Fruit fly (Drosophila melanogaster) whole organism, embryonic: ENCODE measurements around the gene CheB38b.

ENCODE experiments used
- Ada2b ChIP-seq: fragments of 200-800 bp; sonication (Bioruptor generic); IDR thresholded peaks from 2 replicates; pipeline ENCODE4 v1.3.6; 2022; ENCODE audit warnings: missing biosample characterization, missing genetic modification characterization
- Asciz ChIP-seq: fragments of 200-800 bp; sonication (Bioruptor generic); optimal IDR thresholded peaks from 2 replicates; lab custom pipeline; 2017; ENCODE audit warnings: missing biosample characterization, mild to moderate bottlenecking, missing genetic modification characterization, missing genetic modification reagents
- Atf3 ChIP-seq: fragments of 200-800 bp; sonication (Bioruptor generic); optimal IDR thresholded peaks from 3 replicates; lab custom pipeline; 2016; ENCODE audit warnings: missing biosample characterization, missing genetic modification characterization
- CG10274 ChIP-seq: fragments of 200-800 bp; sonication (Bioruptor generic); optimal IDR thresholded peaks from 3 replicates; lab custom pipeline; 2017; ENCODE audit warnings: missing biosample characterization, mild to moderate bottlenecking, missing genetic modification characterization
- CG12299 ChIP-seq: fragments of 200-800 bp; sonication (Bioruptor generic); optimal IDR thresholded peaks from 2 replicates; lab custom pipeline; 2018; ENCODE audit warnings: missing biosample characterization, mild to moderate bottlenecking, missing genetic modification characterization
- CG1233 ChIP-seq: fragments of 200-800 bp; sonication (Bioruptor generic); optimal IDR thresholded peaks from 4 replicates; lab custom pipeline; 2018; ENCODE audit warnings: missing biosample characterization, mild to moderate bottlenecking, missing genetic modification characterization
- CG13123 ChIP-seq: fragments of 200-800 bp; sonication (Bioruptor generic); optimal IDR thresholded peaks from 2 replicates; lab custom pipeline; 2016; ENCODE audit warnings: missing biosample characterization, missing genetic modification characterization
- CG13296 ChIP-seq: fragments of 200-800 bp; sonication (Bioruptor generic); optimal IDR thresholded peaks from 3 replicates; lab custom pipeline; 2018; ENCODE audit warnings: missing biosample characterization, mild to moderate bottlenecking, missing genetic modification characterization
- CG15269 ChIP-seq: fragments of 200-800 bp; sonication (Bioruptor generic); optimal IDR thresholded peaks from 2 replicates; lab custom pipeline; 2018; ENCODE audit warnings: missing biosample characterization, mild to moderate bottlenecking, missing genetic modification characterization, moderate library complexity
- CG1603 ChIP-seq: fragments of 200-800 bp; sonication (Bioruptor generic); optimal IDR thresholded peaks from 2 replicates; lab custom pipeline; 2019; ENCODE audit warnings: missing biosample characterization, mild to moderate bottlenecking, missing genetic modification characterization, moderate library complexity
- CG16779 ChIP-seq: fragments of 200-800 bp; sonication (Bioruptor generic); IDR thresholded peaks from 2 replicates; pipeline ENCODE4 v1.3.6; 2022; ENCODE audit warnings: missing biosample characterization, missing genetic modification characterization
- CG17186 ChIP-seq: fragments of 200-800 bp; sonication (Bioruptor generic); optimal IDR thresholded peaks from 3 replicates; lab custom pipeline; 2017; ENCODE audit warnings: missing biosample characterization, missing genetic modification reagents, missing genetic modification characterization
- CG18011 ChIP-seq: fragments of 200-800 bp; sonication (Bioruptor generic); optimal IDR thresholded peaks from 2 replicates; lab custom pipeline; 2017; ENCODE audit warnings: missing biosample characterization, missing genetic modification characterization, mild to moderate bottlenecking, moderate library complexity, missing genotype
- CG18599 ChIP-seq: fragments of 200-800 bp; sonication (Bioruptor generic); optimal IDR thresholded peaks from 3 replicates; lab custom pipeline; 2017; ENCODE audit warnings: missing biosample characterization, missing genetic modification characterization, mild to moderate bottlenecking, moderate library complexity, missing genetic modification reagents
- CG2129 ChIP-seq: fragments of 200-800 bp; sonication (Bioruptor generic); IDR thresholded peaks from 2 replicates; pipeline ENCODE4 v1.3.6; 2022; ENCODE audit warnings: missing biosample characterization, missing genetic modification characterization; ENCODE audit not compliant: partially characterized antibody
- CG4707 ChIP-seq: fragments of 200-800 bp; sonication (Bioruptor generic); optimal IDR thresholded peaks from 2 replicates; lab custom pipeline; 2018; ENCODE audit warnings: missing biosample characterization, mild to moderate bottlenecking, missing genetic modification characterization, moderate library complexity
- CG6272 ChIP-seq: fragments of 200-800 bp; sonication (Bioruptor generic); IDR thresholded peaks from 2 replicates; pipeline ENCODE4 v1.3.6; 2022; ENCODE audit warnings: missing biosample characterization, missing genetic modification characterization
- CG7357 ChIP-seq: fragments of 200-800 bp; sonication (Bioruptor generic); IDR thresholded peaks from 3 replicates; pipeline ENCODE4 v1.3.6; 2022; ENCODE audit warnings: missing biosample characterization, missing genetic modification characterization
- CG7745 ChIP-seq: fragments of 200-800 bp; sonication (Bioruptor generic); optimal IDR thresholded peaks from 2 replicates; lab custom pipeline; 2018; ENCODE audit warnings: missing biosample characterization, mild to moderate bottlenecking, missing genetic modification characterization, moderate library complexity
- Camta ChIP-seq: fragments of 200-800 bp; sonication (Bioruptor generic); optimal IDR thresholded peaks from 2 replicates; lab custom pipeline; 2016; ENCODE audit warnings: missing biosample characterization, missing genetic modification characterization
- Dad ChIP-seq: fragments of 200-800 bp; sonication (Bioruptor generic); optimal IDR thresholded peaks from 3 replicates; lab custom pipeline; 2016; ENCODE audit warnings: missing biosample characterization, missing genetic modification characterization
- Deaf1 ChIP-seq: fragments of 200-800 bp; optimal IDR thresholded peaks from 3 replicates; lab custom pipeline; 2019; ENCODE audit warnings: missing biosample characterization, mild to moderate bottlenecking, missing genetic modification characterization, moderate library complexity
- Dref ChIP-seq: fragments of 200-800 bp; sonication (Bioruptor generic); IDR thresholded peaks from 2 replicates; pipeline ENCODE4 v1.3.6; 2022; ENCODE audit warnings: missing biosample characterization, missing genetic modification characterization
- HLH54F ChIP-seq: fragments of 200-800 bp; sonication (Bioruptor generic); optimal IDR thresholded peaks from 3 replicates; lab custom pipeline; 2016; ENCODE audit warnings: missing biosample characterization, missing genetic modification characterization
- Hand ChIP-seq: fragments of 200-800 bp; sonication (Bioruptor generic); optimal IDR thresholded peaks from 2 replicates; lab custom pipeline; 2017; ENCODE audit warnings: mild to moderate bottlenecking, missing biosample characterization, missing genetic modification reagents, missing genetic modification characterization
- Hey ChIP-seq: fragments of 200-800 bp; sonication (Bioruptor generic); optimal IDR thresholded peaks from 3 replicates; lab custom pipeline; 2018; ENCODE audit warnings: missing biosample characterization, mild to moderate bottlenecking, missing genetic modification characterization
- Hsf ChIP-seq: fragments of 200-800 bp; sonication (Bioruptor generic); optimal IDR thresholded peaks from 3 replicates; lab custom pipeline; 2016; ENCODE audit warnings: missing biosample characterization, missing genetic modification characterization
- Med ChIP-seq: fragments of 200-800 bp; sonication (Bioruptor generic); peaks from one replicate; lab custom pipeline; 2016; ENCODE audit warnings: missing biosample characterization, missing genetic modification characterization, mild to moderate bottlenecking, inconsistent platforms, moderate library complexity
- Nf-YC ChIP-seq: fragments of 200-800 bp; optimal IDR thresholded peaks from 3 replicates; lab custom pipeline; 2019; ENCODE audit warnings: missing biosample characterization, mild to moderate bottlenecking, missing genetic modification characterization, moderate library complexity
- Oli ChIP-seq: fragments of 200-800 bp; sonication (Bioruptor generic); optimal IDR thresholded peaks from 2 replicates; lab custom pipeline; 2018; ENCODE audit warnings: missing biosample characterization, mild to moderate bottlenecking, missing genetic modification characterization, moderate library complexity
- Pdp1 ChIP-seq, 2 experiments: fragments of 200-800 bp; sonication (Bioruptor generic); optimal IDR thresholded peaks; 3 replicates each; lab custom pipeline; 2016; ENCODE audit warnings: missing biosample characterization in 2 of 2, missing genetic modification characterization in 2 of 2, mild to moderate bottlenecking in 1 of 2, moderate library complexity in 1 of 2
- Ssrp ChIP-seq: fragments of 200-800 bp; sonication (Bioruptor generic); optimal IDR thresholded peaks from 2 replicates; lab custom pipeline; 2018; ENCODE audit warnings: missing biosample characterization, mild to moderate bottlenecking, missing genetic modification characterization, moderate library complexity
- Vsx1 ChIP-seq: fragments of 200-800 bp; sonication (Bioruptor generic); optimal IDR thresholded peaks from 2 replicates; lab custom pipeline; 2017; ENCODE audit warnings: missing biosample characterization, mild to moderate bottlenecking, missing genetic modification characterization, missing genetic modification reagents
- ase ChIP-seq: fragments of 200-800 bp; sonication (Bioruptor generic); IDR thresholded peaks from 3 replicates; pipeline ENCODE4 v1.3.6; 2022; ENCODE audit warnings: missing biosample characterization, missing genetic modification characterization
- az2 ChIP-seq: fragments of 200-800 bp; sonication (Bioruptor generic); optimal IDR thresholded peaks from 3 replicates; lab custom pipeline; 2016; ENCODE audit warnings: missing biosample characterization, missing genetic modification characterization
- cas ChIP-seq: fragments of 200-800 bp; sonication (Bioruptor generic); IDR thresholded peaks from 2 replicates; pipeline ENCODE4 v1.3.6; 2022; ENCODE audit warnings: missing biosample characterization, missing genetic modification characterization
- disco-r ChIP-seq: fragments of 200-800 bp; sonication (Bioruptor generic); optimal IDR thresholded peaks from 2 replicates; lab custom pipeline; 2016; ENCODE audit warnings: missing biosample characterization, missing genetic modification characterization
- ems ChIP-seq: fragments of 200-800 bp; sonication (Bioruptor generic); optimal IDR thresholded peaks from 3 replicates; lab custom pipeline; 2016; ENCODE audit warnings: missing biosample characterization, missing genetic modification characterization
- en ChIP-seq: fragments of 200-800 bp; sonication (Bioruptor generic); optimal IDR thresholded peaks from 2 replicates; lab custom pipeline; 2016; ENCODE audit warnings: missing biosample characterization, missing genetic modification characterization
- gem ChIP-seq: fragments of 200-800 bp; sonication (Bioruptor generic); optimal IDR thresholded peaks from 2 replicates; lab custom pipeline; 2019; ENCODE audit warnings: missing biosample characterization, mild to moderate bottlenecking, missing genetic modification characterization, moderate library complexity
- grn ChIP-seq: fragments of 200-800 bp; sonication (Bioruptor generic); optimal IDR thresholded peaks from 3 replicates; lab custom pipeline; 2017; ENCODE audit warnings: missing biosample characterization, missing genetic modification characterization
- ken ChIP-seq: fragments of 200-800 bp; sonication (Bioruptor generic); IDR thresholded peaks from 3 replicates; pipeline ENCODE4 v1.3.6; 2022; ENCODE audit warnings: missing biosample characterization, missing genetic modification characterization
- org-1 ChIP-seq: fragments of 200-800 bp; sonication (Bioruptor generic); optimal IDR thresholded peaks from 2 replicates; lab custom pipeline; 2017; ENCODE audit warnings: missing biosample characterization, missing genetic modification characterization
- prd ChIP-seq, 3 experiments: fragments of >200 bp in 2 of 3; fragments of 200-800 bp in 1 of 3; sonication (Bioruptor generic) in 1 of 3; optimal IDR thresholded peaks in 2 of 3; IDR thresholded peaks in 1 of 3; 2 replicates in 2 of 3; 3 replicates in 1 of 3; pipeline versions ENCODE4 v1.3.6 to Lab custom; 2017 to 2022; ENCODE audit warnings: missing biosample characterization in 1 of 3, missing genetic modification characterization in 1 of 3
- pros ChIP-seq: fragments of 200-800 bp; sonication (Bioruptor generic); optimal IDR thresholded peaks from 3 replicates; lab custom pipeline; 2019; ENCODE audit warnings: missing biosample characterization, mild to moderate bottlenecking, missing genetic modification characterization, moderate library complexity
- schlank ChIP-seq: fragments of 200-800 bp; sonication (Bioruptor generic); optimal IDR thresholded peaks from 2 replicates; lab custom pipeline; 2018; ENCODE audit warnings: missing biosample characterization, mild to moderate bottlenecking, missing genetic modification characterization
- sd ChIP-seq: fragments of 200-800 bp; sonication (Bioruptor generic); optimal IDR thresholded peaks from 3 replicates; lab custom pipeline; 2018; ENCODE audit warnings: missing biosample characterization, mild to moderate bottlenecking, missing genetic modification characterization, moderate library complexity
- sim ChIP-seq: fragments of 200-800 bp; sonication (Bioruptor generic); IDR thresholded peaks from 2 replicates; pipeline ENCODE4 v1.3.6; 2022; ENCODE audit warnings: missing biosample characterization, missing genetic modification characterization
- trem ChIP-seq: fragments of 200-800 bp; optimal IDR thresholded peaks from 3 replicates; lab custom pipeline; 2019; ENCODE audit warnings: missing biosample characterization, mild to moderate bottlenecking, missing genetic modification characterization, moderate library complexity
- unpg ChIP-seq: fragments of 200-800 bp; sonication (Bioruptor generic); optimal IDR thresholded peaks from 3 replicates; lab custom pipeline; 2018; ENCODE audit warnings: missing biosample characterization, mild to moderate bottlenecking, missing genetic modification characterization, moderate library complexity
- wdn ChIP-seq: fragments of 200-800 bp; sonication (Bioruptor generic); IDR thresholded peaks from 2 replicates; pipeline ENCODE4 v1.3.6; 2022; ENCODE audit warnings: missing biosample characterization, missing genetic modification characterization

The CheB38b gene

dm6 chr2L:20793881-20794280 lies 23.2 kb downstream of the CheB38b start (continued):
- no peak for TF ChIP-seq HLH54F (GFP tag; lab: Kevin White, UChicago)
- no peak for TF ChIP-seq Ssrp (tag; lab: Kevin White, UChicago)
- TF ChIP-seq sd: no peak
- TF ChIP-seq cas (GFP tag; lab: Robert Waterston, UW): no peak
- no peak for TF ChIP-seq CG10274 (GFP tag; lab: Kevin White, UChicago)
- no peak for TF ChIP-seq Dref
- no peak for TF ChIP-seq CG15269 (tag; lab: Kevin White, UChicago)
- TF ChIP-seq Oli (tag; lab: Kevin White, UChicago): no peak
- no peak for TF ChIP-seq CG18599 (GFP tag; lab: Kevin White, UChicago)
- TF ChIP-seq org-1 (GFP tag; lab: Kevin White, UChicago): no peak
- TF ChIP-seq CG13296 (GFP tag; lab: Kevin White, UChicago): no peak
- TF ChIP-seq CG13123: no peak
- no peak for TF ChIP-seq Ada2b (GFP tag; lab: Robert Waterston, UW)
- no peak for TF ChIP-seq Hsf (GFP tag; lab: Kevin White, UChicago)
- TF ChIP-seq CG2129: no peak
- no peak for TF ChIP-seq Atf3
- no peak for TF ChIP-seq ems (GFP tag; lab: Kevin White, UChicago)
- TF ChIP-seq ken (GFP tag; lab: Robert Waterston, UW): peak; percentile 28; the same call in 1 of the 3 replicates
- no peak for TF ChIP-seq Nf-YC
- TF ChIP-seq Hey: no peak
- no peak for TF ChIP-seq prd (optimal IDR thresholded peaks at IDR 0.05; lab: Kevin White, UChicago)
- no peak for TF ChIP-seq prd (GFP tag; IDR thresholded peaks at IDR 0.05; lab: Robert Waterston, UW)
- no peak for TF ChIP-seq sim (GFP tag; lab: Robert Waterston, UW)
- TF ChIP-seq CG7357: 0 out of 3 replicates have a peak, but pooled peaks have one; percentile 21
- TF ChIP-seq grn: no peak
- TF ChIP-seq gem (tag; lab: Kevin White, UChicago): no peak
- no peak for TF ChIP-seq CG1603 (tag; lab: Kevin White, UChicago)
- TF ChIP-seq Pdp1 (GFP tag; optimal IDR thresholded peaks at IDR 0.05; lab: Kevin White, UChicago): no peak
- peak; percentile 93 for TF ChIP-seq Med
- no peak for TF ChIP-seq schlank (tag; lab: Kevin White, UChicago)
- TF ChIP-seq Deaf1 (tag; lab: Kevin White, UChicago): peak; percentile 39
- TF ChIP-seq CG17186 (GFP tag; lab: Kevin White, UChicago): no peak
- TF ChIP-seq ase (GFP tag; lab: Robert Waterston, UW): no peak
- TF ChIP-seq CG1233 (GFP tag; lab: Kevin White, UChicago): no peak
- TF ChIP-seq Vsx1 (GFP tag; lab: Kevin White, UChicago): no peak
- no peak for TF ChIP-seq Camta (GFP tag; lab: Kevin White, UChicago)
- no peak for TF ChIP-seq CG7745
- no peak for TF ChIP-seq Asciz (GFP tag; lab: Kevin White, UChicago)
- no peak for TF ChIP-seq pros (GFP tag; lab: Kevin White, UChicago)
- TF ChIP-seq CG16779 (GFP tag; lab: Robert Waterston, UW): peak; percentile 70
- 0 out of 2 replicates have a peak, but pooled peaks have one; percentile 14 for TF ChIP-seq wdn (GFP tag; lab: Robert Waterston, UW)
- no peak for TF ChIP-seq CG4707 (GFP tag; lab: Kevin White, UChicago)
- TF ChIP-seq CG6272: no peak
- TF ChIP-seq trem (tag; lab: Kevin White, UChicago): no peak
- no peak for TF ChIP-seq disco-r (GFP tag; lab: Kevin White, UChicago)
- TF ChIP-seq CG12299: peak; percentile 13
- TF ChIP-seq unpg (GFP tag; lab: Kevin White, UChicago): no peak
- TF ChIP-seq az2 (GFP tag; lab: Kevin White, UChicago): no peak
- TF ChIP-seq Dad (GFP tag; lab: Kevin White, UChicago): no peak
- TF ChIP-seq CG18011 (GFP tag; lab: Kevin White, UChicago): no peak
- no peak for TF ChIP-seq en (GFP tag; lab: Kevin White, UChicago)
- TF ChIP-seq Hand: no peak
